Worm (Caenorhabditis elegans) whole organism, L4 larva: ENCODE data around the gene F14D7.18.

Experiments
- aly-2 ChIP-seq: sonication (generic microtip); optimal IDR thresholded peaks from 2 replicates; lab custom pipeline; 2018; ENCODE audit warnings: missing biosample characterization, missing genetic modification characterization
- lin-39 ChIP-seq: fragments of 150-350 bp; optimal IDR thresholded peaks from 2 replicates; lab custom pipeline; 2014; ENCODE audit warnings: missing biosample characterization, missing genetic modification reagents, missing genetic modification characterization
- nhr-11 ChIP-seq: fragments of 150-350 bp; optimal IDR thresholded peaks from 2 replicates; lab custom pipeline; 2014; ENCODE audit warnings: missing biosample characterization, missing genetic modification characterization
- snpc-4 ChIP-seq: fragments of 150-350 bp; optimal IDR thresholded peaks from 2 replicates; lab custom pipeline; 2014; ENCODE audit warnings: missing biosample characterization, missing genetic modification characterization

DNA sequence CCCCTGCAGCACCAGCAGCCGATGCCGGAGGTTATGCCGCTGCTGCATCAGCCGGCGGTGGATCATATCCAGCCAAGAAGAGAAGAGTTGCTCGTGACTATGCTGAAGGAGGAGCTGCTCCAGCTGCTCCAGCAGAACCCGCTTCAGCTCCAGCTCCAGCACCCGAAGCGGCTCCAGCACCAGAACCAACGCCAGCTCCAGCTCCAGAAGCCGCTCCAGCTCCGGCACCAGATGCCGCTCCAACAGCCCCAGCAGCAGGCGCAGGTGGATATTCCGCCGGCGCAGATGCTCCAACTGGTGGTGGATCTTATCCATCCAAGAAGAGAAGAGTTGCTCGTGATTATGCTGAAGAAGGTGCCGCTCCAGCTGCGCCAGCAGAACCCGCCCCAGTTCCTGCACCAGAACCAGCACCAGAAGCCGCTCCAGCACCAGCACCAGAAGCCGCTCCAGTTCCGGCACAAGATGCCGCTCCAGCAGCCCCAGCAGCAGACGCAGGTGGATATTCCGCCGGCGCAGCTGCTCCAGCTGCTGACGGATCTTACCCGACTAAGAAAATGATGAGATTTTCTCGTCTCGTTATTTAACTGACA, 30.3 kb upstream of the F14D7.18 start:
- TF ChIP-seq lin-39 (tag; lab: Kevin White, UChicago) = no peak
- TF ChIP-seq aly-2 = no peak
- no peak for TF ChIP-seq nhr-11 (tag; lab: Kevin White, UChicago)
- no peak for TF ChIP-seq snpc-4 (tag; lab: Kevin White, UChicago)
